Worm (Caenorhabditis elegans): ENCODE data around the gene mnm-2.

DNA sequence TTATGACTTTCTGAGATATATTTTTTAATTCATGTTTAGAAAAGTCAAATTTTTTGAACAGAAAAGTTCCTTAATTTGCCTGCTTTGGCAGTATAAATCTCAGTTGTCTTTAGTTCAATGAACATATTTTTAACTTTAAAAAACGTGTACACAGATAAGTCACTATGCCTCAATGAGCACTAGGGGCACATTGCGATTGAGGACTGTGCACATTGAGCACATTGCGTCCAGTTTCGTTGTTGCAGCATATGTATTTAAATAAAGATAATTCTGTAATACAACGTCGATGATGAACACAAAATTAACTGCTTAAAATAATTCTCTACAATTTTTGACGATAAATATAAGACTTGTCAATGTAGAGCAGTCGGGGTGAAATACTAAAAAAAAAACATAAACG is 17.0 kb downstream of the mnm-2 start:
- TF ChIP-seq nhr-11 (tag; optimal IDR thresholded peaks at IDR 0.05), result no peak
- no peak for TF ChIP-seq nhr-12 (tag; optimal IDR thresholded peaks at IDR 0.05)
- no peak for TF ChIP-seq dpl-1 (GFP tag; optimal IDR thresholded peaks at IDR 0.05)
- no peak for TF ChIP-seq hlh-17 (GFP tag; optimal IDR thresholded peaks at IDR 0.05; ENCODE audit: borderline replicate concordance)
- TF ChIP-seq mdl-1 (tag; optimal IDR thresholded peaks at IDR 0.05), result no peak
- TF ChIP-seq jun-1 (tag; optimal IDR thresholded peaks at IDR 0.05), result no peak

All from whole organism, L1 larva.